Worm (Caenorhabditis elegans) whole organism, young adult: ENCODE results near the gene uso-1.
"Not testable (repeated sequence)": the region's sequence is repeated elsewhere in the genome, so short reads cannot be mapped to it uniquely, and the experiment has no call there.

Experiments used
- B0261.1 ChIP-seq: sonication (generic microtip); optimal IDR thresholded peaks from 2 replicates; lab custom pipeline; 2016; ENCODE audit warnings: mild to moderate bottlenecking, missing genetic modification characterization, moderate library complexity, missing compliant biosample characterization
- D2030.7 ChIP-seq: fragments of 200-800 bp; sonication (Bioruptor generic); IDR thresholded peaks from 2 replicates; pipeline ENCODE4 v1.3.6; 2022; ENCODE audit warnings: missing genetic modification reagents, missing genetic modification characterization, missing compliant biosample characterization
- F22D6.2 ChIP-seq: sonication (generic microtip); optimal IDR thresholded peaks from 2 replicates; lab custom pipeline; 2016; ENCODE audit warnings: mild to moderate bottlenecking, missing genetic modification characterization, missing compliant biosample characterization
- F33H1.4 ChIP-seq: fragments of 200-800 bp; sonication (Bioruptor generic); IDR thresholded peaks from 2 replicates; pipeline ENCODE4 v1.3.6; 2022; ENCODE audit warnings: missing genetic modification reagents, missing genetic modification characterization, missing compliant biosample characterization
- F49E8.2 ChIP-seq: sonication (generic microtip); optimal IDR thresholded peaks from 3 replicates; lab custom pipeline; 2017; ENCODE audit warnings: missing genetic modification characterization, mild to moderate bottlenecking, missing compliant biosample characterization, antibody characterized with exemption, moderate library complexity; ENCODE audit not compliant: insufficient read depth
- F52B5.7 ChIP-seq: sonication (generic microtip); optimal IDR thresholded peaks from 2 replicates; lab custom pipeline; 2016; ENCODE audit warnings: mild to moderate bottlenecking, missing genetic modification characterization, missing compliant biosample characterization
- F55B11.4 ChIP-seq: sonication (generic microtip); optimal IDR thresholded peaks from 2 replicates; lab custom pipeline; 2016; ENCODE audit warnings: missing compliant biosample characterization, missing genetic modification characterization, borderline replicate concordance; ENCODE audit not compliant: insufficient read depth
- K12H6.12 ChIP-seq: fragments of 200-800 bp; sonication (Bioruptor generic); optimal IDR thresholded peaks from 2 replicates; lab custom pipeline; 2018; ENCODE audit warnings: mild to moderate bottlenecking, missing genetic modification characterization, missing compliant biosample characterization
- Y53F4B.3 ChIP-seq: fragments of 200-800 bp; sonication (Bioruptor generic); IDR thresholded peaks from 2 replicates; pipeline ENCODE4 v1.3.6; 2022; ENCODE audit warnings: missing genetic modification reagents, missing genetic modification characterization, missing compliant biosample characterization
- Y56A3A.18 ChIP-seq: fragments of 200-800 bp; sonication (Bioruptor generic); IDR thresholded peaks from 2 replicates; pipeline ENCODE4 v1.3.6; 2022; ENCODE audit warnings: missing genetic modification reagents, missing genetic modification characterization, missing compliant biosample characterization
- akir-1 ChIP-seq: fragments of 200-800 bp; sonication (Bioruptor generic); optimal IDR thresholded peaks from 2 replicates; lab custom pipeline; 2018; ENCODE audit warnings: mild to moderate bottlenecking, missing genetic modification characterization, moderate library complexity, missing compliant biosample characterization
- attf-3 ChIP-seq: fragments of 200-800 bp; sonication (Bioruptor generic); conservative IDR thresholded peaks from 2 replicates; pipeline ENCODE4 v1.3.6; 2022; ENCODE audit warnings: missing genetic modification reagents, missing genetic modification characterization, missing compliant biosample characterization
- attf-6 ChIP-seq: fragments of 200-800 bp; sonication (Bioruptor generic); IDR thresholded peaks from 2 replicates; pipeline ENCODE4 v1.3.6; 2022; ENCODE audit warnings: missing genetic modification reagents, missing genetic modification characterization, missing compliant biosample characterization
- cebp-1 ChIP-seq, 2 experiments: fragments of 200-800 bp in 1 of 2; sonication (Bioruptor generic) in 1 of 2; sonication (generic microtip) in 1 of 2; IDR thresholded peaks in 1 of 2; optimal IDR thresholded peaks in 1 of 2; 2 replicates each; pipeline versions ENCODE4 v1.3.6 to Lab custom; 2017 to 2022; ENCODE audit warnings: missing compliant biosample characterization in 2 of 2, missing genetic modification characterization in 2 of 2, mild to moderate bottlenecking in 1 of 2, missing genetic modification reagents in 1 of 2, moderate library complexity in 1 of 2
- ceh-100 ChIP-seq: fragments of 200-800 bp; sonication (Bioruptor generic); IDR thresholded peaks from 2 replicates; pipeline ENCODE4 v1.3.6; 2022; ENCODE audit warnings: missing genetic modification reagents, missing genetic modification characterization, missing compliant biosample characterization
- ceh-91 ChIP-seq: fragments of 200-800 bp; sonication (Bioruptor generic); IDR thresholded peaks from 2 replicates; pipeline ENCODE4 v1.3.6; 2022; ENCODE audit warnings: missing genetic modification reagents, missing genetic modification characterization, missing compliant biosample characterization
- dpl-1 ChIP-seq: fragments of 150-350 bp; optimal IDR thresholded peaks from 2 replicates; lab custom pipeline; 2014; ENCODE audit warnings: missing biosample characterization, missing genetic modification reagents, missing genetic modification characterization
- efl-1 ChIP-seq: fragments of 150-350 bp; optimal IDR thresholded peaks from 2 replicates; lab custom pipeline; 2014; ENCODE audit warnings: missing biosample characterization, missing genetic modification reagents, missing genetic modification characterization
- ekl-4 ChIP-seq: fragments of 200-800 bp; sonication (Bioruptor generic); IDR thresholded peaks from 2 replicates; pipeline ENCODE4 v1.3.6; 2022; ENCODE audit warnings: missing genetic modification reagents, missing genetic modification characterization, missing compliant biosample characterization
- hmg-1.2 ChIP-seq: fragments of 200-800 bp; sonication (Bioruptor generic); IDR thresholded peaks from 2 replicates; pipeline ENCODE4 v1.3.6; 2022; ENCODE audit warnings: missing genetic modification reagents, missing genetic modification characterization, missing compliant biosample characterization
- lin-26 ChIP-seq: fragments of 200-800 bp; sonication (Bioruptor generic); IDR thresholded peaks from 2 replicates; pipeline ENCODE4 v1.3.6; 2022; ENCODE audit warnings: missing genetic modification reagents, missing genetic modification characterization, missing compliant biosample characterization
- lsl-1 ChIP-seq: fragments of 200-800 bp; sonication (Bioruptor generic); optimal IDR thresholded peaks from 2 replicates; lab custom pipeline; 2018; ENCODE audit warnings: mild to moderate bottlenecking, missing genetic modification characterization, moderate library complexity, missing compliant biosample characterization
- madf-6 ChIP-seq: fragments of 200-800 bp; sonication (Bioruptor generic); IDR thresholded peaks from 2 replicates; pipeline ENCODE4 v1.3.6; 2022; ENCODE audit warnings: missing genetic modification reagents, missing genetic modification characterization, missing compliant biosample characterization
- mcd-1 ChIP-seq: fragments of 200-800 bp; sonication (Bioruptor generic); IDR thresholded peaks from 2 replicates; pipeline ENCODE4 v1.3.6; 2022; ENCODE audit warnings: missing genetic modification reagents, missing genetic modification characterization, missing compliant biosample characterization
- mes-4 ChIP-seq: sonication (generic microtip); optimal IDR thresholded peaks from 2 replicates; lab custom pipeline; 2016; ENCODE audit warnings: missing genotype, missing genetic modification characterization, missing compliant biosample characterization
- nfya-2 ChIP-seq: fragments of 200-800 bp; sonication (Bioruptor generic); IDR thresholded peaks from 2 replicates; pipeline ENCODE4 v1.3.6; 2022; ENCODE audit warnings: missing genetic modification reagents, missing genetic modification characterization, missing compliant biosample characterization
- rcor-1 ChIP-seq: fragments of 200-800 bp; sonication (Bioruptor generic); IDR thresholded peaks from 2 replicates; pipeline ENCODE4 v1.3.6; 2022; ENCODE audit warnings: missing genetic modification reagents, missing genetic modification characterization, missing compliant biosample characterization
- rpc-1 ChIP-seq, 2 experiments: fragments of 150-350 bp in 1 of 2; sonication (generic microtip) in 1 of 2; optimal IDR thresholded peaks; 2 replicates each; lab custom pipeline; 2014 to 2018; ENCODE audit warnings: missing biosample characterization in 1 of 2, missing genetic modification characterization in 1 of 2, missing genetic modification reagents in 1 of 2, missing genotype in 1 of 2
- sdz-38 ChIP-seq: sonication (generic microtip); optimal IDR thresholded peaks from 2 replicates; lab custom pipeline; 2016; ENCODE audit warnings: missing genotype, missing genetic modification characterization, missing compliant biosample characterization
- snpc-1.3 ChIP-seq: sonication (generic microtip); optimal IDR thresholded peaks from 2 replicates; lab custom pipeline; 2017; ENCODE audit warnings: missing genetic modification characterization, mild to moderate bottlenecking, missing compliant biosample characterization, antibody characterized with exemption, moderate library complexity, missing genotype, missing genetic modification reagents; ENCODE audit not compliant: insufficient read depth
- snpc-4 ChIP-seq, 5 experiments: fragments of 150-350 bp in 1 of 5; sonication (generic microtip) in 4 of 5; optimal IDR thresholded peaks; 2 replicates each; lab custom pipeline; 2014 to 2018; ENCODE audit warnings: missing genetic modification characterization in 5 of 5, missing biosample characterization in 3 of 5, antibody characterized with exemption in 2 of 5, mild to moderate bottlenecking in 2 of 5, missing compliant biosample characterization in 2 of 5, missing genotype in 2 of 5, moderate library complexity in 2 of 5, missing genetic modification reagents in 1 of 5
- tbp1 ChIP-seq: fragments of 200-800 bp; sonication (Bioruptor generic); optimal IDR thresholded peaks from 2 replicates; lab custom pipeline; 2018; ENCODE audit warnings: mild to moderate bottlenecking, missing genetic modification characterization, missing compliant biosample characterization
- tbx-9 ChIP-seq: sonication (generic microtip); optimal IDR thresholded peaks from 2 replicates; lab custom pipeline; 2016; ENCODE audit warnings: borderline replicate concordance, missing genetic modification characterization, inconsistent platforms, missing compliant biosample characterization
- unc-62 ChIP-seq: fragments of 150-350 bp; optimal IDR thresholded peaks from 2 replicates; lab custom pipeline; 2014; ENCODE audit warnings: missing biosample characterization, missing genetic modification reagents, missing genetic modification characterization
- ztf-28 ChIP-seq: fragments of 200-800 bp; sonication (Bioruptor generic); IDR thresholded peaks from 2 replicates; pipeline ENCODE4 v1.3.6; 2022; ENCODE audit warnings: missing genetic modification reagents, missing genetic modification characterization, missing compliant biosample characterization

Gene uso-1

DNA sequence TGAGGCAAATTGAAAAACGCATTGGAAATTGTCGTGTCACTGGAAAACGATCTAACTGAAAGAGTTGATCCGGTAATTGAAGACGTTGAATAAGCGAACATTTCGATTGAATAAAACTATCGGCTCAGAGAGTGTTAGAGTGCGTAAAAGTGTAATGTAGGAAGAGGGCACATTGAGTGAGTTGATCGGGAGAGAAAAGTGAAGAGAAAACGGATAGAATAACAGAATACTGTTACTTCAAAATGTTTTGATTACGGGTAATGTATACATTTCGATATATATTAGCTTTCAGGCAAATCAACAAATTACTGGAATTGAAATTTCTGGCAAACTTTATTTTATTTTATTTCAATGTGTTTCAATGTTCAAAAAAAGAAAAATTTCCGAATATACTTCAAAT, at the start of gene uso-1:
TSS of gene uso-1 (minus strand) at position 101 of the 400 bp plus-strand sequence.
- TF ChIP-seq tbx-9 (tag; lab: Kevin White, UChicago) (no peak), sdz-38 (tag; lab: Kevin White, UChicago) (no peak), F22D6.2 (no peak), unc-62 (GFP tag; lab: Kevin White, UChicago) (no peak), Y56A3A.18 (GFP tag; lab: Robert Waterston, UW) (no peak), akir-1 (GFP tag; lab: Kevin White, UChicago) (no peak), F52B5.7 (no peak), nfya-2 (no peak), cebp-1 (GFP tag; IDR thresholded peaks at IDR 0.05; lab: Robert Waterston, UW) (no peak), cebp-1 (tag; optimal IDR thresholded peaks at IDR 0.05; lab: Kevin White, UChicago) (no peak), F55B11.4 (no peak), F33H1.4 (GFP tag; lab: Robert Waterston, UW) (no peak), efl-1 (no peak), hmg-1.2 (GFP tag; lab: Robert Waterston, UW) (no peak), K12H6.12 (tag; lab: Kevin White, UChicago) (no peak), mes-4 (tag; lab: Kevin White, UChicago) (no peak)

DNA sequence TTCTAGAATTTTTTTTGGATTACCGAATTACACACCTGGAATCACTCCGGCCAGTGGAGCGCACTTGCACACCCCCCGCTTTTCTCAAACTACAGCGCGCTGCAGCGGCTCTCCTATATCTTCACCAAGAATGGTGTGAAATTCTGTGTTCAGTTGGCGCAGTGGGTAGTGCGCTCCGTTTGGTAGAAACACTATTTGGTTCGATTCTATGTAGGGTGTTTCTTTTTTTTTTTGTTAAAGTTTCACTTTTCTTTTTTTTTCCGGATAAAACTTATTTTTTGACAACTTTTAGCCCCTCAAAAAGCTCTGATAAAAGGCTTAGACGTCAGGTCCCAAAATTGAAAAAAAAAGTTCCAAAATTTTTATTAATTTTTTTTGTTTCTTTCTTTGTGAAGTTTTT, 49.5 kb upstream of the uso-1 start:
- TF ChIP-seq rpc-1 (optimal IDR thresholded peaks at IDR 0.05; lab: Kevin White, UChicago), result not testable (repeated sequence)
- TF ChIP-seq rpc-1 (tag; optimal IDR thresholded peaks at IDR 0.05; lab: Kevin White, UChicago) (peak; percentile 46), attf-6 (GFP tag; lab: Robert Waterston, UW) (0 out of 2 replicates have a peak, but pooled peaks have one; percentile 8), tbp1 (GFP tag; lab: Kevin White, UChicago) (peak; percentile 65), hmg-1.2 (GFP tag; lab: Robert Waterston, UW) (peak; percentile 24; the same call in 1 of the 2 replicates), lin-26 (peak; percentile 54; the same call in 1 of the 2 replicates), madf-6 (GFP tag; lab: Robert Waterston, UW) (peak; percentile 8; the same call in 1 of the 2 replicates), B0261.1 (tag; lab: Kevin White, UChicago) (peak; percentile 33)

DNA sequence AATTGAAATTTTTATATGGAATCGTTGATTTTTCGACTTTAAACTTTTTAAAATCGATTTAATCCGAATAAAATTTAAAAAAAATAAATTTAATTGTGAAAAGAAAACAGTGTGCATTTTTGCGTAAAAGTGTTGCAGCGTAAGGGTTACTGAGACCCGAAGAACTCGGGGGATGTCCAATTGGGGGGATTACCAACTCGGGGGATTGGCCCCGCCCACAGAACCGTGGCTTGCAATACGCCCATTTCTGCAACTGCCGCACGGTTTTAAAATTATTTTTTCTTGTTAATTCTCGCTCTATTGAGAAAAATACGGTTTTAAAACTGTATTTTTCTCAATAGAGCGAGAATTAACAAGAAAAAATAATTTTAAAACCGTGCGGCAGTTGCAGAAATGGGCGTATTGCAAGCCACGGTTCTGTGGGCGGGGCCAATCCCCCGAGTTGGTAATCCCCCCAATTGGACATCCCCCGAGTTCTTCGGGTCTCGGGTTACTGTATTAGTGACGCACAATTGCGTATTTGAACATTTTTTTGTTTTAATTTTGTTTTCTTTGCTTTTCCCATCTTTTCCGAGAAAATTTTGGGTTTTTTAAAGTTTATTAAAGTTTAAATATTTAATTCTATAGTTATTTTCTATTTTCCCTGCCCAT, 48.9 kb upstream of the uso-1 start:
- TF ChIP-seq madf-6 (GFP tag; lab: Robert Waterston, UW) (peak; percentile 54), attf-6 (GFP tag; lab: Robert Waterston, UW) (peak; percentile 37), ztf-28 (peak; percentile 5; the same call in 1 of the 2 replicates), lsl-1 (GFP tag; lab: Kevin White, UChicago) (peak; percentile 70), snpc-4 (tag; optimal IDR thresholded peaks at IDR 0.05; lab: Kevin White, UChicago) (peak in 2 of 4 experiments; percentile 45 to 48), attf-3 (0 out of 2 replicates have a peak, but pooled peaks have one; percentile 29), D2030.7 (GFP tag; lab: Robert Waterston, UW) (peak; percentile 54), rcor-1 (0 out of 2 replicates have a peak, but pooled peaks have one; percentile 10), ceh-100 (GFP tag; lab: Robert Waterston, UW) (peak; percentile 80), dpl-1 (GFP tag; lab: Kevin White, UChicago) (peak; percentile 16), ekl-4 (GFP tag; lab: Robert Waterston, UW) (0 out of 2 replicates have a peak, but pooled peaks have one; percentile 12), mcd-1 (GFP tag; lab: Robert Waterston, UW) (peak; percentile 54), F49E8.2 (tag; lab: Kevin White, UChicago) (peak; percentile 41), Y53F4B.3 (GFP tag; lab: Robert Waterston, UW) (0 out of 2 replicates have a peak, but pooled peaks have one; percentile 4), ceh-91 (GFP tag; lab: Robert Waterston, UW) (peak; percentile 48; the same call in 1 of the 2 replicates), snpc-1.3 (tag; lab: Kevin White, UChicago) (peak; percentile 27)
- TF ChIP-seq snpc-4 (GFP tag; optimal IDR thresholded peaks at IDR 0.05; lab: Kevin White, UChicago), result not testable (repeated sequence)
- TF ChIP-seq, all 124 proteins: peak for 16; not testable (repeated sequence) for 108
